Worm (Caenorhabditis elegans) whole organism, early embryonic: ENCODE measurements around the gene ctr-9.

Experiments
- F13C5.2 ChIP-seq: sonication (generic microtip); optimal IDR thresholded peaks from 2 replicates; lab custom pipeline; 2017; ENCODE audit warnings: mild to moderate bottlenecking, missing genetic modification characterization, inconsistent platforms, missing compliant biosample characterization
- ama-1 ChIP-seq: fragments of 150-350 bp; optimal IDR thresholded peaks from 2 replicates; lab custom pipeline; 2014
- ceh-36 ChIP-seq: sonication (generic microtip); optimal IDR thresholded peaks from 2 replicates; lab custom pipeline; 2016; ENCODE audit warnings: missing genetic modification characterization, inconsistent platforms, missing compliant biosample characterization
- hmg-4 ChIP-seq: fragments of 200-800 bp; sonication (Bioruptor generic); optimal IDR thresholded peaks from 2 replicates; lab custom pipeline; 2018; ENCODE audit warnings: mild to moderate bottlenecking, missing genetic modification characterization, missing compliant biosample characterization
- sea-1 ChIP-seq: fragments of 200-800 bp; sonication (Bioruptor generic); conservative IDR thresholded peaks from 2 replicates; pipeline ENCODE4 v1.3.6; 2022; ENCODE audit warnings: missing genetic modification characterization, missing compliant biosample characterization

- TF ChIP-seq ceh-36 (tag; lab: Kevin White, UChicago): no peak
- no peak for TF ChIP-seq ama-1 (lab: Kevin White, UChicago)
- TF ChIP-seq F13C5.2 (tag; lab: Kevin White, UChicago): no peak
- TF ChIP-seq sea-1 (GFP tag; lab: Robert Waterston, UW): no peak
- no peak for TF ChIP-seq hmg-4 (GFP tag; lab: Kevin White, UChicago)
These were observed 5.8 kb upstream of the ctr-9 start, which contains the start of gene bre-3 for ce11 chrIII:9485373-9485772.
